Worm (Caenorhabditis elegans): ENCODE results near the gene hpo-6.

The hpo-6 gene

ce11 chrIV:1559931-1560330 is 2.1 kb upstream of the hpo-6 start, which contains the start of gene Y41D4B.17:
Y41D4B.17 (plus strand) TSS chrIV:1560104.
- no peak for TF ChIP-seq lin-13 (tag; optimal IDR thresholded peaks at IDR 0.05)
- TF ChIP-seq nhr-12 (tag; optimal IDR thresholded peaks at IDR 0.05), result no peak
- TF ChIP-seq sptf-1 (tag; optimal IDR thresholded peaks at IDR 0.05), result no peak
- no peak for TF ChIP-seq ceh-39 (tag; optimal IDR thresholded peaks at IDR 0.05)
- TF ChIP-seq elt-3 (tag; optimal IDR thresholded peaks at IDR 0.05), result no peak
- TF ChIP-seq M03D4.4 (tag; optimal IDR thresholded peaks at IDR 0.05), result no peak
- no peak for TF ChIP-seq hlh-1 (tag; optimal IDR thresholded peaks at IDR 0.05)
- no peak for TF ChIP-seq unc-62 (GFP tag; optimal IDR thresholded peaks at IDR 0.05)

DNA sequence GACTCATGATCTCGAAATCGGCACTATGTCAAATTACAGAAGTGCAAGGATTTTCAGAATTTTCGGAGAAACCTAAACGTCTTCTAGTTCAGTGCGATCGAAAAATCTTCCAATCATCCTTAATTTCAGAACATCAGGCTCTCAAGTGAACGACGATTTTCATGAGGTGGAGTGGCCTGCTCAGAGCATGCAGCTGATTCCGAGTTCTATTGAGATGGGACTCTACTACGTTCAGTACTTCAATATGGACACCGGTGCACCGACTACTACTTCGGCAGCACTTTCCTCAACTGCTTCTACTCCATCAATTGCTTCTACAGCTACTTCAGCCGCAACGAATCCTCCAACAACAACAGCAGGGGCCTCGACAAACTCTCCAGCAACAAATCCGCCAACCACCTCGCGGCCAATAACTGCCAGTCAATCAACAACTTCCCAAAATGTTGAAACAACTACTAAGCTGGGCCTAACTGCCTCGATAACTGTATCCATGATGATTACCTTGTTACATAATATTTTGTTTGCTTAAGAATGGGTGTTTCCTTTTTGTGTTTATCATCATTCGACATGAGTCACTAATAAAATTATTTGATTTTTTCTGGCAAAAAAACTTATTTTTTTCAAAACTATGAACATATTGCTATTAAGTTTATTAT is 1.6 kb downstream of the hpo-6 start, which contains the start of gene Y41D4B.15:
Y41D4B.15 (plus strand) TSS at position 606 of the 656 bp plus-strand sequence.
- TF ChIP-seq zip-8 (tag; optimal IDR thresholded peaks at IDR 0.05), result no peak
- TF ChIP-seq ztf-11 (tag; optimal IDR thresholded peaks at IDR 0.05), result no peak
- TF ChIP-seq sptf-1 (tag; optimal IDR thresholded peaks at IDR 0.05), result no peak
- TF ChIP-seq ceh-43 (GFP tag; optimal IDR thresholded peaks at IDR 0.05), result no peak
- TF ChIP-seq cnd-1 (tag; optimal IDR thresholded peaks at IDR 0.05), result no peak
- no peak for TF ChIP-seq blmp-1 (tag; optimal IDR thresholded peaks at IDR 0.05)
- TF ChIP-seq lin-32 (GFP tag; optimal IDR thresholded peaks at IDR 0.05), result no peak
- no peak for TF ChIP-seq drap-1 (GFP tag; optimal IDR thresholded peaks at IDR 0.05)
- no peak for TF ChIP-seq pha-4 (tag; optimal IDR thresholded peaks at IDR 0.05)
- no peak for TF ChIP-seq tbx-8 (GFP tag; optimal IDR thresholded peaks at IDR 0.05)
- no peak for TF ChIP-seq ham-2 (GFP tag; optimal IDR thresholded peaks at IDR 0.05)

DNA sequence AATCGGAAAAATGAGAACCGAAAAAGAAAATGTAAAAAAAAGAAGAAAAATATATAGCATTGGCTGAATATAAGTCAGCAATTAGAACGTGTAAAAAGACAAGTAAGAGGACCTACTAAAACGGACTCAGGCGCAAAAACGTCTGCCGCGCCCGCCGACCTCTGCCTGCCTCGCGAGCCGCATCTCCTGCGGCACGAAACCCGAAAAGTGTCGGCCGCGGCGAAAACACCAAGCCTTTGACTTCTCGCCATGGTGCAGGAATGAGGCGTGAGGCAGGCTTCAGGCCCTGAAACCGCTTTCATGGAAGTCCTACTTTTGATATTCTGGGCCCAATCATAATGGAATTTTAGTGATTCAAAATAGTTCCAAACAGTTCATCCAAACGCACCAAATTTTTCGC is 3.7 kb downstream of the hpo-6 start:
- TF ChIP-seq ham-2 (GFP tag; optimal IDR thresholded peaks at IDR 0.05) (no peak), sptf-1 (tag; optimal IDR thresholded peaks at IDR 0.05) (no peak), mls-2 (tag; optimal IDR thresholded peaks at IDR 0.05) (no peak), nhr-12 (tag; optimal IDR thresholded peaks at IDR 0.05) (no peak), tbx-8 (GFP tag; optimal IDR thresholded peaks at IDR 0.05) (no peak), nhr-2 (tag; optimal IDR thresholded peaks at IDR 0.05) (no peak), cnd-1 (tag; optimal IDR thresholded peaks at IDR 0.05) (no peak), ceh-83 (GFP tag; optimal IDR thresholded peaks at IDR 0.05) (no peak), blmp-1 (tag; optimal IDR thresholded peaks at IDR 0.05) (no peak), sem-2 (GFP tag; optimal IDR thresholded peaks at IDR 0.05) (no peak), pha-4 (tag; optimal IDR thresholded peaks at IDR 0.05) (no peak), mep-1 (tag; optimal IDR thresholded peaks at IDR 0.05) (no peak), lin-13 (tag; optimal IDR thresholded peaks at IDR 0.05) (no peak), elt-1 (tag; optimal IDR thresholded peaks at IDR 0.05; ENCODE audit: borderline replicate concordance, insufficient read depth) (no peak)

DNA sequence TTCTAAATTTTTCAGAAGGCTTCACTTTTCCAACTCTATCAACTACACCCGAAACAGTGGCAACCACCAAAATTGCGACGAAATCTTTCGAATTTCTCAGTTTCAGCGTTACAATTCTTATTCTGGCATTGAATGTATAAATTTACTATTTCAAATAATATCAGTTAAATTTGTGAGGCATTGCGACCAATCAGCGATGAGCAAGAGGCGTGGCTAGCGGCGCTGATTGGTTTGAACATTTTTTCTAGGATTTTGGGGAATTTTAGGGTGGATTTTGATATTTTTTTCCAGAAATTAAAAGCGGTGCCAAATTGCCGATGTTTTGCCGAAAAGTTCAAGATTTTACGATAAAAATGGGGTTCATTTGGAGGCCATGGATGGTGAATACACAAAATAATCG is 5.6 kb downstream of the hpo-6 start:
- TF ChIP-seq nhr-76 (tag; optimal IDR thresholded peaks at IDR 0.05), result no peak
- TF ChIP-seq mab-5 (tag; optimal IDR thresholded peaks at IDR 0.05), result no peak
- no peak for TF ChIP-seq nhr-237 (tag; optimal IDR thresholded peaks at IDR 0.05)
- no peak for TF ChIP-seq lin-32 (GFP tag; optimal IDR thresholded peaks at IDR 0.05)
- TF ChIP-seq blmp-1 (tag; optimal IDR thresholded peaks at IDR 0.05), result no peak
- no peak for TF ChIP-seq nhr-28 (tag; optimal IDR thresholded peaks at IDR 0.05)

- TF ChIP-seq nhr-2 (tag; optimal IDR thresholded peaks at IDR 0.05) (no peak), mls-2 (tag; optimal IDR thresholded peaks at IDR 0.05) (no peak), mep-1 (tag; optimal IDR thresholded peaks at IDR 0.05) (no peak), mab-5 (tag; optimal IDR thresholded peaks at IDR 0.05) (no peak), nhr-28 (tag; optimal IDR thresholded peaks at IDR 0.05) (no peak), unc-39 (tag; optimal IDR thresholded peaks at IDR 0.05) (no peak), flh-1 (GFP tag; optimal IDR thresholded peaks at IDR 0.05) (no peak), ham-2 (GFP tag; optimal IDR thresholded peaks at IDR 0.05) (no peak), sptf-1 (tag; optimal IDR thresholded peaks at IDR 0.05) (no peak), nhr-237 (tag; optimal IDR thresholded peaks at IDR 0.05) (no peak), nhr-76 (tag; optimal IDR thresholded peaks at IDR 0.05) (no peak), unc-62 (GFP tag; optimal IDR thresholded peaks at IDR 0.05) (no peak), zip-8 (tag; optimal IDR thresholded peaks at IDR 0.05) (no peak), sem-2 (GFP tag; optimal IDR thresholded peaks at IDR 0.05) (no peak), tbx-8 (GFP tag; optimal IDR thresholded peaks at IDR 0.05) (no peak), hlh-1 (tag; optimal IDR thresholded peaks at IDR 0.05) (no peak), bed-3 (GFP tag; optimal IDR thresholded peaks at IDR 0.05) (no peak), ces-1 (GFP tag; optimal IDR thresholded peaks at IDR 0.05) (no peak), ztf-11 (tag; optimal IDR thresholded peaks at IDR 0.05) (no peak)
Observed at ce11 chrIV:1576731-1577130, 14.7 kb downstream of the hpo-6 start, which contains the start of gene Y41D4B.14. Y41D4B.14 (plus strand) TSS chrIV:1577031.
